Worm (Caenorhabditis elegans) whole organism, L3 larva: Measurements from ENCODE around the gene C34D10.1.

Experiments
- nhr-12 ChIP-seq: fragments of 150-350 bp; optimal IDR thresholded peaks from 2 replicates; lab custom pipeline; 2014; ENCODE audit warnings: missing biosample characterization, missing genetic modification characterization
- nhr-28 ChIP-seq: fragments of 150-350 bp; optimal IDR thresholded peaks from 2 replicates; lab custom pipeline; 2014; ENCODE audit warnings: missing biosample characterization, missing genetic modification characterization

DNA sequence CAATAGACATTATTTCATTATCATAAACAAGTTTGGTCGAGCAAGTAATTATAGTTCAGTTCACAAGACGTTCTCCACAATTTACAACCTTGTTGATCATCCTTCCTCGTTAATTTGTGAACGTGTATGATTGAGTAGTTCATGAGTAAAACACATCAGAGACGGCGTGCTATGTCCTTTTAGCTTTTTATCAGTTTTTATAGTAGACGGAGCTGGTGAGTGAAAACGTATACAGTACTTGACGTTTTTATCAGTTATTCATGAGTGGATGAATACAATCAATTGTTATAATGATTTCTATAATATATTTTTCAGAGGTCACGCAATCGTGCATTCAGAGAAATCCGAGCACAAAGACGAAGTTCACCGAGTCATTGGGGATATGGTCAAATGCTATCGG, 49.6 kb downstream of the C34D10.1 start:
- TF ChIP-seq nhr-12 (tag; lab: Kevin White, UChicago) (no peak), nhr-28 (tag; lab: Kevin White, UChicago) (no peak)
